Fruit fly (Drosophila melanogaster) whole organism, embryonic: Measurements from ENCODE around the gene JMJD5.

Experiments
- BtbVII ChIP-seq: fragments of 200-800 bp; sonication (Bioruptor generic); optimal IDR thresholded peaks from 3 replicates; lab custom pipeline; 2017; ENCODE audit warnings: missing biosample characterization, mild to moderate bottlenecking, missing genetic modification characterization
- CG13424 ChIP-seq: fragments of 200-800 bp; sonication (Bioruptor generic); optimal IDR thresholded peaks from 2 replicates; lab custom pipeline; 2019; ENCODE audit warnings: missing biosample characterization, mild to moderate bottlenecking, missing genetic modification characterization, moderate library complexity
- CG18599 ChIP-seq: fragments of 200-800 bp; sonication (Bioruptor generic); optimal IDR thresholded peaks from 3 replicates; lab custom pipeline; 2017; ENCODE audit warnings: missing biosample characterization, missing genetic modification characterization, mild to moderate bottlenecking, moderate library complexity, missing genetic modification reagents
- CG2120 ChIP-seq: fragments of 200-800 bp; sonication (Bioruptor generic); optimal IDR thresholded peaks from 3 replicates; lab custom pipeline; 2016; ENCODE audit warnings: missing biosample characterization, missing genetic modification characterization
- CG2875 ChIP-seq: fragments of 200-800 bp; sonication (Bioruptor generic); optimal IDR thresholded peaks from 2 replicates; lab custom pipeline; 2017; ENCODE audit warnings: missing biosample characterization, mild to moderate bottlenecking, missing genetic modification characterization, missing genetic modification reagents
- CG2889 ChIP-seq: fragments of 200-800 bp; sonication (Bioruptor generic); IDR thresholded peaks from 3 replicates; pipeline ENCODE4 v1.3.6; 2022; ENCODE audit warnings: missing biosample characterization, missing genetic modification characterization
- CG31224 ChIP-seq: fragments of 200-800 bp; sonication (Bioruptor generic); IDR thresholded peaks from 2 replicates; pipeline ENCODE4 v1.3.6; 2022; ENCODE audit warnings: missing biosample characterization, missing genetic modification characterization
- CG4820 ChIP-seq: fragments of 200-800 bp; sonication (Bioruptor generic); optimal IDR thresholded peaks from 3 replicates; lab custom pipeline; 2016; ENCODE audit warnings: missing biosample characterization, missing genetic modification characterization
- CG5245 ChIP-seq: fragments of 200-800 bp; sonication (Bioruptor generic); optimal IDR thresholded peaks from 3 replicates; lab custom pipeline; 2016; ENCODE audit warnings: missing biosample characterization, missing genetic modification characterization
- CG6272 ChIP-seq: fragments of 200-800 bp; sonication (Bioruptor generic); IDR thresholded peaks from 2 replicates; pipeline ENCODE4 v1.3.6; 2022; ENCODE audit warnings: missing biosample characterization, missing genetic modification characterization
- CG6689 ChIP-seq: fragments of 200-800 bp; sonication (Bioruptor generic); IDR thresholded peaks from 2 replicates; pipeline ENCODE4 v1.3.6; 2022; ENCODE audit warnings: missing biosample characterization, missing genetic modification characterization
- CG6854 ChIP-seq: fragments of 200-800 bp; sonication (Bioruptor generic); optimal IDR thresholded peaks from 3 replicates; lab custom pipeline; 2017; ENCODE audit warnings: missing biosample characterization, mild to moderate bottlenecking, missing genetic modification characterization
- CG7556 ChIP-seq: fragments of 200-800 bp; sonication (Bioruptor generic); optimal IDR thresholded peaks from 2 replicates; lab custom pipeline; 2017; ENCODE audit warnings: missing biosample characterization, mild to moderate bottlenecking, missing genetic modification characterization
- CG8924 ChIP-seq: fragments of 200-800 bp; optimal IDR thresholded peaks from 3 replicates; lab custom pipeline; 2019; ENCODE audit warnings: missing biosample characterization, mild to moderate bottlenecking, missing genetic modification characterization, moderate library complexity
- CG9817 ChIP-seq: fragments of 200-800 bp; sonication (Bioruptor generic); optimal IDR thresholded peaks from 2 replicates; lab custom pipeline; 2018; ENCODE audit warnings: missing biosample characterization, mild to moderate bottlenecking, missing genetic modification characterization, moderate library complexity
- Chrac-16 ChIP-seq: fragments of 200-800 bp; sonication (Bioruptor generic); optimal IDR thresholded peaks from 3 replicates; lab custom pipeline; 2016; ENCODE audit warnings: missing biosample characterization, missing genetic modification characterization
- D19B ChIP-seq: fragments of 200-800 bp; sonication (Bioruptor generic); optimal IDR thresholded peaks from 2 replicates; lab custom pipeline; 2017; ENCODE audit warnings: missing biosample characterization, mild to moderate bottlenecking, missing genetic modification characterization
- Dip3 ChIP-seq: fragments of 200-800 bp; sonication (Bioruptor generic); optimal IDR thresholded peaks from 3 replicates; lab custom pipeline; 2016; ENCODE audit warnings: missing biosample characterization, missing genetic modification characterization
- Doc3 ChIP-seq: fragments of 200-800 bp; sonication (Bioruptor generic); IDR thresholded peaks from 3 replicates; pipeline ENCODE4 v1.3.6; 2022; ENCODE audit warnings: missing biosample characterization, missing genetic modification characterization; ENCODE audit not compliant: partially characterized antibody
- Dref ChIP-seq: fragments of 200-800 bp; sonication (Bioruptor generic); IDR thresholded peaks from 2 replicates; pipeline ENCODE4 v1.3.6; 2022; ENCODE audit warnings: missing biosample characterization, missing genetic modification characterization
- E2f2 ChIP-seq: fragments of 200-800 bp; sonication (Bioruptor generic); IDR thresholded peaks from 2 replicates; pipeline ENCODE4 v1.3.6; 2022; ENCODE audit warnings: missing biosample characterization, missing genetic modification characterization
- Fer2 ChIP-seq: fragments of 200-800 bp; sonication (Bioruptor generic); optimal IDR thresholded peaks from 2 replicates; lab custom pipeline; 2018; ENCODE audit warnings: missing biosample characterization, mild to moderate bottlenecking, missing genetic modification characterization, moderate library complexity
- H2.0 ChIP-seq: fragments of 200-800 bp; sonication (Bioruptor generic); IDR thresholded peaks from 2 replicates; pipeline ENCODE4 v1.3.6; 2022; ENCODE audit warnings: missing biosample characterization, missing genetic modification characterization
- HLH54F ChIP-seq: fragments of 200-800 bp; sonication (Bioruptor generic); optimal IDR thresholded peaks from 3 replicates; lab custom pipeline; 2016; ENCODE audit warnings: missing biosample characterization, missing genetic modification characterization
- HmgD ChIP-seq: fragments of 200-800 bp; sonication (Bioruptor generic); optimal IDR thresholded peaks from 3 replicates; lab custom pipeline; 2016; ENCODE audit warnings: missing biosample characterization, missing genetic modification characterization
- Hr78 ChIP-seq, 2 experiments: fragments of 200-800 bp in 1 of 2; fragments of >200 bp in 1 of 2; sonication (Bioruptor generic) in 1 of 2; optimal IDR thresholded peaks; 2 replicates each; lab custom pipeline; 2017 to 2019; ENCODE audit warnings: missing biosample characterization in 2 of 2, missing genetic modification characterization in 2 of 2, mild to moderate bottlenecking in 1 of 2, moderate library complexity in 1 of 2
- Lhr ChIP-seq: fragments of 200-800 bp; sonication (Bioruptor generic); optimal IDR thresholded peaks from 3 replicates; lab custom pipeline; 2017; ENCODE audit warnings: mild to moderate bottlenecking, missing biosample characterization, missing genetic modification reagents, missing genetic modification characterization
- Lpt ChIP-seq: fragments of >200 bp; optimal IDR thresholded peaks from 2 replicates; lab custom pipeline; 2018; ENCODE audit warnings: missing biosample characterization, missing genetic modification characterization
- Mad ChIP-seq: fragments of 200-800 bp; sonication (Bioruptor generic); optimal IDR thresholded peaks from 2 replicates; lab custom pipeline; 2016; ENCODE audit warnings: missing biosample characterization, missing genetic modification characterization
- Oaz ChIP-seq: fragments of 200-800 bp; sonication (Bioruptor generic); IDR thresholded peaks from 2 replicates; pipeline ENCODE4 v1.3.6; 2022; ENCODE audit warnings: missing biosample characterization, missing genetic modification characterization
- PHDP ChIP-seq: fragments of 200-800 bp; sonication (Bioruptor generic); optimal IDR thresholded peaks from 3 replicates; lab custom pipeline; 2018; ENCODE audit warnings: missing biosample characterization, mild to moderate bottlenecking, missing genetic modification characterization, moderate library complexity
- Ravus ChIP-seq: fragments of 200-800 bp; sonication (Bioruptor generic); IDR thresholded peaks from 2 replicates; pipeline ENCODE4 v1.3.6; 2022; ENCODE audit warnings: missing biosample characterization, missing genetic modification characterization
- Vsx1 ChIP-seq: fragments of 200-800 bp; sonication (Bioruptor generic); optimal IDR thresholded peaks from 2 replicates; lab custom pipeline; 2017; ENCODE audit warnings: missing biosample characterization, mild to moderate bottlenecking, missing genetic modification characterization, missing genetic modification reagents
- Xrp1 ChIP-seq: fragments of 200-800 bp; sonication (Bioruptor generic); IDR thresholded peaks from 2 replicates; pipeline ENCODE4 v1.3.6; 2022; ENCODE audit warnings: missing biosample characterization, missing genetic modification characterization
- ato ChIP-seq: fragments of 200-800 bp; sonication (Bioruptor generic); IDR thresholded peaks from 2 replicates; pipeline ENCODE4 v1.3.6; 2022; ENCODE audit warnings: missing biosample characterization, missing genetic modification characterization; ENCODE audit not compliant: partially characterized antibody
- cwo ChIP-seq: fragments of 200-800 bp; sonication (Bioruptor generic); optimal IDR thresholded peaks from 3 replicates; lab custom pipeline; 2017; ENCODE audit warnings: missing biosample characterization, missing genetic modification characterization, mild to moderate bottlenecking, moderate library complexity, missing genetic modification reagents
- dimm ChIP-seq: fragments of 200-800 bp; sonication (Bioruptor generic); IDR thresholded peaks from 2 replicates; pipeline ENCODE4 v1.3.6; 2022; ENCODE audit warnings: missing biosample characterization, missing genetic modification characterization
- dpn ChIP-seq, 2 experiments: fragments of 200-800 bp; sonication (Bioruptor generic); optimal IDR thresholded peaks; 3 replicates each; lab custom pipeline; 2016; ENCODE audit warnings: missing biosample characterization in 2 of 2, missing genetic modification characterization in 2 of 2
- jigr1 ChIP-seq: fragments of 200-800 bp; sonication (Bioruptor generic); IDR thresholded peaks from 3 replicates; pipeline ENCODE4 v1.3.6; 2022; ENCODE audit warnings: missing biosample characterization, missing genetic modification characterization
- lov ChIP-seq, 2 experiments: fragments of 200-800 bp in 1 of 2; fragments of >200 bp in 1 of 2; sonication (Bioruptor generic) in 1 of 2; IDR thresholded peaks in 1 of 2; optimal IDR thresholded peaks in 1 of 2; 2 replicates in 1 of 2; 3 replicates in 1 of 2; pipeline versions ENCODE4 v1.3.6 to Lab custom; 2017 to 2022; ENCODE audit warnings: missing biosample characterization in 1 of 2, missing genetic modification characterization in 1 of 2
- nerfin-2 ChIP-seq: fragments of 200-800 bp; sonication (Bioruptor generic); IDR thresholded peaks from 2 replicates; pipeline ENCODE4 v1.3.6; 2022; ENCODE audit warnings: missing biosample characterization, missing genetic modification characterization; ENCODE audit not compliant: partially characterized antibody
- nmo ChIP-seq: fragments of 200-800 bp; sonication (Bioruptor generic); optimal IDR thresholded peaks from 2 replicates; lab custom pipeline; 2018; ENCODE audit warnings: missing biosample characterization, mild to moderate bottlenecking, missing genetic modification characterization, moderate library complexity
- pnt ChIP-seq: fragments of 200-800 bp; sonication (Bioruptor generic); optimal IDR thresholded peaks from 3 replicates; lab custom pipeline; 2016; ENCODE audit warnings: missing biosample characterization, missing genetic modification characterization
- pros ChIP-seq: fragments of 200-800 bp; sonication (Bioruptor generic); optimal IDR thresholded peaks from 3 replicates; lab custom pipeline; 2019; ENCODE audit warnings: missing biosample characterization, mild to moderate bottlenecking, missing genetic modification characterization, moderate library complexity
- rib ChIP-seq: fragments of 200-800 bp; sonication (Bioruptor generic); IDR thresholded peaks from 2 replicates; pipeline ENCODE4 v1.3.6; 2022; ENCODE audit warnings: missing biosample characterization, missing genetic modification characterization
- sim ChIP-seq: fragments of 200-800 bp; sonication (Bioruptor generic); IDR thresholded peaks from 2 replicates; pipeline ENCODE4 v1.3.6; 2022; ENCODE audit warnings: missing biosample characterization, missing genetic modification characterization
- tin ChIP-seq: fragments of 200-800 bp; sonication (Bioruptor generic); optimal IDR thresholded peaks from 3 replicates; lab custom pipeline; 2016; ENCODE audit warnings: missing biosample characterization, missing genetic modification characterization
- toy ChIP-seq: fragments of 200-800 bp; sonication (Bioruptor generic); IDR thresholded peaks from 2 replicates; pipeline ENCODE4 v1.3.6; 2022; ENCODE audit warnings: missing biosample characterization, missing genetic modification characterization
- unpg ChIP-seq: fragments of 200-800 bp; sonication (Bioruptor generic); optimal IDR thresholded peaks from 3 replicates; lab custom pipeline; 2018; ENCODE audit warnings: missing biosample characterization, mild to moderate bottlenecking, missing genetic modification characterization, moderate library complexity
- vfl ChIP-seq: fragments of 200-800 bp; sonication (Bioruptor generic); optimal IDR thresholded peaks from 2 replicates; lab custom pipeline; 2016; ENCODE audit warnings: missing biosample characterization, missing genetic modification characterization

JMJD5 gene

dm6 chr3L:820332-820731 lies 20.8 kb downstream of the JMJD5 start (continued):
- peak; percentile 43 for TF ChIP-seq BtbVII (GFP tag; lab: Kevin White, UChicago)
- TF ChIP-seq Ravus (GFP tag; lab: Robert Waterston, UW): peak; percentile 17
- no peak for TF ChIP-seq HmgD (GFP tag; lab: Kevin White, UChicago)
- no peak for TF ChIP-seq Dref (GFP tag; lab: Robert Waterston, UW)
- TF ChIP-seq Lpt (GFP tag; lab: Kevin White, UChicago): no peak
- no peak for TF ChIP-seq Dip3 (GFP tag; lab: Kevin White, UChicago)
- peak; percentile 46 for TF ChIP-seq Mad (GFP tag; lab: Kevin White, UChicago)
- peak; percentile 41 for TF ChIP-seq CG5245 (GFP tag; lab: Kevin White, UChicago)
- peak; percentile 79 for TF ChIP-seq unpg (GFP tag; lab: Kevin White, UChicago)
- peak; percentile 70 for TF ChIP-seq cwo (GFP tag; lab: Kevin White, UChicago)
- TF ChIP-seq H2.0: peak; percentile 71; the same call in 1 of the 2 replicates
- peak; percentile 33; the same call in 1 of the 3 replicates for TF ChIP-seq jigr1 (GFP tag; lab: Robert Waterston, UW)
- peak; percentile 63 for TF ChIP-seq tin (GFP tag; lab: Kevin White, UChicago)
- TF ChIP-seq CG2889 (GFP tag; lab: Robert Waterston, UW): 0 out of 3 replicates have a peak, but pooled peaks have one; percentile 55
- TF ChIP-seq toy: no peak
- TF ChIP-seq D19B (GFP tag; lab: Kevin White, UChicago): no peak
- peak; percentile 24 for TF ChIP-seq Lhr (GFP tag; lab: Kevin White, UChicago)
- TF ChIP-seq dimm (GFP tag; lab: Robert Waterston, UW): peak; percentile 51; the same call in 1 of the 2 replicates
- TF ChIP-seq CG31224: peak; percentile 58
- TF ChIP-seq vfl (GFP tag; lab: Kevin White, UChicago): no peak
- no peak for TF ChIP-seq sim (GFP tag; lab: Robert Waterston, UW)
- TF ChIP-seq CG18599 (GFP tag; lab: Kevin White, UChicago): peak; percentile 59
- peak; percentile 72 for TF ChIP-seq nmo
- no peak for TF ChIP-seq pnt (GFP tag; lab: Kevin White, UChicago)
- no peak for TF ChIP-seq nerfin-2 (GFP tag; lab: Robert Waterston, UW)
- peak; percentile 71 for TF ChIP-seq PHDP
- peak; percentile 35; the same call in 1 of the 2 replicates for TF ChIP-seq CG6272 (GFP tag; lab: Robert Waterston, UW)
- TF ChIP-seq Xrp1: peak; percentile 80
- TF ChIP-seq CG8924 (tag; lab: Kevin White, UChicago): peak; percentile 63
- TF ChIP-seq lov (optimal IDR thresholded peaks at IDR 0.05; lab: Kevin White, UChicago): no peak
- TF ChIP-seq lov (GFP tag; IDR thresholded peaks at IDR 0.05; lab: Robert Waterston, UW): no peak
- TF ChIP-seq CG2120 (GFP tag; lab: Kevin White, UChicago): peak; percentile 17
- peak; percentile 65 for TF ChIP-seq CG7556 (GFP tag; lab: Kevin White, UChicago)
- peak; percentile 13 for TF ChIP-seq Vsx1 (GFP tag; lab: Kevin White, UChicago)
- TF ChIP-seq CG6854 (GFP tag; lab: Kevin White, UChicago): peak; percentile 28
- TF ChIP-seq Fer2 (tag; lab: Kevin White, UChicago): no peak
- TF ChIP-seq Hr78 (GFP tag; optimal IDR thresholded peaks at IDR 0.05; lab: Kevin White, UChicago): no peak
- 0 out of 2 replicates have a peak, but pooled peaks have one; percentile 20 for TF ChIP-seq rib
- no peak for TF ChIP-seq Doc3 (GFP tag; lab: Robert Waterston, UW)
- peak; percentile 52; the same call in 1 of the 2 replicates for TF ChIP-seq Oaz (GFP tag; lab: Robert Waterston, UW)
- no peak for TF ChIP-seq ato (GFP tag; lab: Robert Waterston, UW)
- peak; percentile 50 to 67 for TF ChIP-seq dpn (GFP tag; optimal IDR thresholded peaks at IDR 0.05; lab: Kevin White, UChicago)
- peak; percentile 61 for TF ChIP-seq CG9817 (tag; lab: Kevin White, UChicago)
- TF ChIP-seq CG2875 (GFP tag; lab: Kevin White, UChicago): peak; percentile 75
- peak; percentile 64 for TF ChIP-seq CG4820 (GFP tag; lab: Kevin White, UChicago)
- TF ChIP-seq pros: no peak
- TF ChIP-seq CG13424: peak; percentile 74
- TF ChIP-seq Chrac-16 (GFP tag; lab: Kevin White, UChicago): peak; percentile 42
- TF ChIP-seq HLH54F (GFP tag; lab: Kevin White, UChicago): peak; percentile 14
- peak; percentile 38; the same call in 1 of the 2 replicates for TF ChIP-seq E2f2
- TF ChIP-seq CG6689 (GFP tag; lab: Robert Waterston, UW): peak; percentile 76
